Worm (Caenorhabditis elegans) whole organism, L2 larva: ENCODE measurements around the gene C17A2.2.
"Not testable (repeated sequence)": the region's sequence is repeated elsewhere in the genome, so short reads cannot be mapped to it uniquely, and the experiment has no call there.

Experiments used
- aly-2 ChIP-seq: fragments of 150-350 bp; optimal IDR thresholded peaks from 2 replicates; lab custom pipeline; 2014; ENCODE audit warnings: missing biosample characterization, missing genetic modification characterization
- nhr-10 ChIP-seq: sonication (generic microtip); optimal IDR thresholded peaks from 2 replicates; lab custom pipeline; 2017; ENCODE audit warnings: missing biosample characterization, missing genetic modification characterization
- nhr-21 ChIP-seq: fragments of 150-350 bp; optimal IDR thresholded peaks from 2 replicates; lab custom pipeline; 2014; ENCODE audit warnings: missing biosample characterization, missing genetic modification characterization
- nhr-23 ChIP-seq: fragments of 150-350 bp; optimal IDR thresholded peaks from 2 replicates; lab custom pipeline; 2014; ENCODE audit warnings: missing biosample characterization, missing genetic modification reagents, missing genetic modification characterization
- unc-62 ChIP-seq: fragments of 150-350 bp; optimal IDR thresholded peaks from 2 replicates; lab custom pipeline; 2014; ENCODE audit warnings: missing biosample characterization, missing genetic modification reagents, missing genetic modification characterization
- ztf-4 ChIP-seq: fragments of 150-350 bp; optimal IDR thresholded peaks from 2 replicates; lab custom pipeline; 2014; ENCODE audit warnings: missing biosample characterization, missing genetic modification characterization

- not testable (repeated sequence) for TF ChIP-seq nhr-21 (tag; lab: Kevin White, UChicago); nhr-10; ztf-4 (tag; lab: Kevin White, UChicago); nhr-23 (tag; lab: Kevin White, UChicago); aly-2 (tag; lab: Kevin White, UChicago); unc-62 (GFP tag; lab: Kevin White, UChicago)
These were observed 29.8 kb upstream of the C17A2.2 start, which contains the start of gene fbxa-24 for ce11 chrII:3816251-3816849.
